Worm (Caenorhabditis elegans) whole organism, midembryonic: Measurements from ENCODE around the gene tat-4.

Experiments used
- cog-1 ChIP-seq: sonication (generic microtip); optimal IDR thresholded peaks from 2 replicates; lab custom pipeline; 2016; ENCODE audit warnings: missing genetic modification characterization, missing compliant biosample characterization
- flt-1 ChIP-seq: fragments of 200-800 bp; sonication (Bioruptor generic); IDR thresholded peaks from 2 replicates; pipeline ENCODE4 v1.3.6; 2022; ENCODE audit warnings: missing genetic modification characterization, missing compliant biosample characterization
- klf-2 ChIP-seq: fragments of 200-800 bp; sonication (Bioruptor generic); conservative IDR thresholded peaks from 2 replicates; pipeline ENCODE4 v1.3.6; 2022; ENCODE audit warnings: missing genetic modification reagents, missing genetic modification characterization, missing compliant biosample characterization
- med-1 ChIP-seq: sonication (generic microtip); optimal IDR thresholded peaks from 2 replicates; lab custom pipeline; 2017; ENCODE audit warnings: missing genetic modification characterization, mild to moderate bottlenecking, missing compliant biosample characterization, antibody characterized with exemption, missing genetic modification reagents; ENCODE audit not compliant: insufficient read depth
- ref-1 ChIP-seq: fragments of 200-800 bp; sonication (Bioruptor generic); conservative IDR thresholded peaks from 2 replicates; pipeline ENCODE4 v1.3.6; 2022; ENCODE audit warnings: missing genetic modification reagents, missing genetic modification characterization, missing compliant biosample characterization
- tab-1 ChIP-seq: fragments of 200-800 bp; sonication (Bioruptor generic); IDR thresholded peaks from 2 replicates; pipeline ENCODE4 v1.3.6; 2022; ENCODE audit warnings: missing genetic modification characterization, missing compliant biosample characterization
- ztf-23 ChIP-seq: fragments of 200-800 bp; sonication (Bioruptor generic); IDR thresholded peaks from 2 replicates; pipeline ENCODE4 v1.3.6; 2022; ENCODE audit warnings: missing genetic modification reagents, missing genetic modification characterization, missing compliant biosample characterization

- TF ChIP-seq flt-1 = no peak
- no peak for TF ChIP-seq ref-1
- TF ChIP-seq tab-1 = no peak
- no peak for TF ChIP-seq cog-1
- no peak for TF ChIP-seq ztf-23
- TF ChIP-seq med-1 = no peak
- TF ChIP-seq klf-2 = no peak
These were observed 8.6 kb upstream of the tat-4 start for ce11 chrII:6252707-6253106.
